Worm (Caenorhabditis elegans): ENCODE measurements around the gene T26C5.4.
A peak's percentile ranks its signal among the peaks of the same experiment; 100 is the strongest.

Gene T26C5.4

ce11 chrII:9285171-9286025, 35.1 kb upstream of the T26C5.4 start, which contains the start of gene mtrr-1 (continued):
- TF ChIP-seq ZK185.1 (tag; optimal IDR thresholded peaks at IDR 0.05; ENCODE audit: poor library complexity, severe bottlenecking) (peak; percentile 49), ceh-58 (GFP tag; IDR thresholded peaks at IDR 0.05) (no peak), egl-18 (GFP tag; IDR thresholded peaks at IDR 0.05) (no peak), Y79H2A.3 (GFP tag; conservative IDR thresholded peaks at IDR 0.05) (no peak), lin-40 (tag; optimal IDR thresholded peaks at IDR 0.05) (peak; percentile 2)

ce11 chrII:9284358-9285170, 34.2 kb upstream of the T26C5.4 start:
- TF ChIP-seq lir-1 (GFP tag; conservative IDR thresholded peaks at IDR 0.05): no peak
- peak; percentile 11 for TF ChIP-seq nhr-80 (tag; optimal IDR thresholded peaks at IDR 0.05)
- TF ChIP-seq egl-18 (GFP tag; IDR thresholded peaks at IDR 0.05): no peak
- TF ChIP-seq B0019.2 (GFP tag; conservative IDR thresholded peaks at IDR 0.05): no peak
- no peak for TF ChIP-seq ztf-6 (GFP tag; IDR thresholded peaks at IDR 0.05)
- TF ChIP-seq Y56A3A.18 (GFP tag; IDR thresholded peaks at IDR 0.05): peak; percentile 38; the same call in 1 of the 2 replicates
- TF ChIP-seq nfyb-1 (GFP tag; IDR thresholded peaks at IDR 0.05): 0 out of 2 replicates have a peak, but pooled peaks have one; percentile 3
- TF ChIP-seq him-1 (tag; optimal IDR thresholded peaks at IDR 0.05): no peak
- TF ChIP-seq attf-3 (GFP tag; conservative IDR thresholded peaks at IDR 0.05): no peak
- no peak for TF ChIP-seq hrde-1 (tag; optimal IDR thresholded peaks at IDR 0.05; ENCODE audit: borderline replicate concordance)
- no peak for TF ChIP-seq akir-1 (GFP tag; optimal IDR thresholded peaks at IDR 0.05)
- TF ChIP-seq lsy-27 (tag; optimal IDR thresholded peaks at IDR 0.05; ENCODE audit: borderline replicate concordance, insufficient read depth): no peak
- TF ChIP-seq ets-4 (GFP tag; optimal IDR thresholded peaks at IDR 0.05): no peak
- no peak for TF ChIP-seq dpff-1 (tag; optimal IDR thresholded peaks at IDR 0.05)
- TF ChIP-seq Y95B8A.8 (GFP tag; IDR thresholded peaks at IDR 0.05): no peak
- TF ChIP-seq ceh-40 (GFP tag; IDR thresholded peaks at IDR 0.05): no peak
- TF ChIP-seq tbx-9 (tag; optimal IDR thresholded peaks at IDR 0.05; ENCODE audit: borderline replicate concordance): no peak
- no peak for TF ChIP-seq pha-4 (tag; optimal IDR thresholded peaks at IDR 0.05)
- TF ChIP-seq C17E4.6 (GFP tag; IDR thresholded peaks at IDR 0.05): no peak
- TF ChIP-seq F10E7.11 (tag; optimal IDR thresholded peaks at IDR 0.05): no peak
- TF ChIP-seq ama-1 (optimal IDR thresholded peaks at IDR 0.05): no peak
- no peak for TF ChIP-seq ama-1 (GFP tag; optimal IDR thresholded peaks at IDR 0.05)
- TF ChIP-seq tbp1 (GFP tag; optimal IDR thresholded peaks at IDR 0.05): no peak
- peak; percentile 68 for TF ChIP-seq lin-26 (GFP tag; IDR thresholded peaks at IDR 0.05)
- TF ChIP-seq F39B2.1 (GFP tag; IDR thresholded peaks at IDR 0.05): no peak
- TF ChIP-seq lsl-1 (GFP tag; optimal IDR thresholded peaks at IDR 0.05): no peak
- no peak for TF ChIP-seq unc-130 (GFP tag; optimal IDR thresholded peaks at IDR 0.05)
- TF ChIP-seq snpc-1.3 (tag; optimal IDR thresholded peaks at IDR 0.05; ENCODE audit: insufficient read depth): no peak
- no peak for TF ChIP-seq dpl-1 (GFP tag; optimal IDR thresholded peaks at IDR 0.05)
- no peak for TF ChIP-seq hmg-20 (GFP tag; IDR thresholded peaks at IDR 0.05)
- TF ChIP-seq zim-3 (tag; optimal IDR thresholded peaks at IDR 0.05): no peak
- no peak for TF ChIP-seq B0336.3 (GFP tag; IDR thresholded peaks at IDR 0.05)
- no peak for TF ChIP-seq K12H6.12 (tag; optimal IDR thresholded peaks at IDR 0.05)
- TF ChIP-seq ztf-28 (GFP tag; IDR thresholded peaks at IDR 0.05): no peak
- no peak for TF ChIP-seq athp-1 (tag; optimal IDR thresholded peaks at IDR 0.05)
- TF ChIP-seq lin-40 (tag; optimal IDR thresholded peaks at IDR 0.05): no peak
- TF ChIP-seq ZK185.1 (tag; optimal IDR thresholded peaks at IDR 0.05; ENCODE audit: poor library complexity, severe bottlenecking): peak; percentile 19
- TF ChIP-seq ceh-58 (GFP tag; IDR thresholded peaks at IDR 0.05): no peak
- TF ChIP-seq hmg-1.2 (GFP tag; IDR thresholded peaks at IDR 0.05): no peak
- TF ChIP-seq nhr-27 (tag; optimal IDR thresholded peaks at IDR 0.05): no peak
- TF ChIP-seq mes-4 (tag; optimal IDR thresholded peaks at IDR 0.05): no peak
- TF ChIP-seq unc-62 (GFP tag; optimal IDR thresholded peaks at IDR 0.05): no peak
